Fruit fly (Drosophila melanogaster): ENCODE data around the gene Socs16D.

DNA sequence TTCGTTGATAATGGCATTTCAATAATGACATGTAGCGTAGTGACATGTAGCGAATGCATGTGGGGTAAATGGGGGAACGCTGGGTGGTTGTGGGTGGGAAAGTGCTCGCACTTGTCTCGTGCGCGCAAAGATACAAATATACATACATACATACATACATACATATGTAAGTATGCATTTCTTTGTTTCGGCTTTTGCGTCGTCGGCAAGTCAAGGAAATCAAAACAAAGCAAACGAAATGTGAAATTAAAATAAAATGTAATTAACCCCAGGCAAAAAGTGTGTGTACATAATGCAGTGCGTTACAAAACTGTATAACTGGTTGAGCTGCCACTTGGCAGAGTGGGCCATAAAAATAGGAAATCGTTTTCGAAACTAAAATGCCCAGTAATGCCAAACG, 48.3 kb upstream of the Socs16D start:
- TF ChIP-seq fd96Ca (GFP tag; IDR thresholded peaks at IDR 0.05) (no peak), Ets98B (GFP tag; IDR thresholded peaks at IDR 0.05) (no peak), CG9948 (tag; optimal IDR thresholded peaks at IDR 0.05) (no peak), CG13204 (GFP tag; optimal IDR thresholded peaks at IDR 0.05) (no peak), Pif1A (GFP tag; optimal IDR thresholded peaks at IDR 0.05) (no peak), Snoo (tag; optimal IDR thresholded peaks at IDR 0.05) (no peak), CG32121 (GFP tag; IDR thresholded peaks at IDR 0.05) (no peak)

Measured in whole organism, pupa.